Fruit fly (Drosophila melanogaster) whole organism, adult: ENCODE results near the gene CG3655.

Source experiments
- CG11617 ChIP-seq: fragments of 200-800 bp; sonication (Bioruptor generic); optimal IDR thresholded peaks from 2 replicates; lab custom pipeline; 2017; ENCODE audit warnings: mild to moderate bottlenecking, missing biosample characterization, missing genetic modification reagents, missing genetic modification characterization
- CG12768 ChIP-seq: fragments of 200-800 bp; sonication (Bioruptor generic); optimal IDR thresholded peaks from 2 replicates; lab custom pipeline; 2017; ENCODE audit warnings: missing biosample characterization, missing genetic modification characterization, mild to moderate bottlenecking, moderate library complexity, missing genetic modification reagents
- CG14711 ChIP-seq: fragments of 200-800 bp; sonication (Bioruptor generic); optimal IDR thresholded peaks from 2 replicates; lab custom pipeline; 2018; ENCODE audit warnings: missing biosample characterization, mild to moderate bottlenecking, missing genetic modification characterization, moderate library complexity
- CG1620 ChIP-seq: fragments of 200-800 bp; sonication (Bioruptor generic); optimal IDR thresholded peaks from 2 replicates; lab custom pipeline; 2016; ENCODE audit warnings: missing biosample characterization, missing genetic modification characterization
- CG33017 ChIP-seq: fragments of 200-800 bp; sonication (Bioruptor generic); optimal IDR thresholded peaks from 2 replicates; lab custom pipeline; 2018; ENCODE audit warnings: missing biosample characterization, mild to moderate bottlenecking, missing genetic modification characterization, moderate library complexity
- CG5204 ChIP-seq: fragments of 200-800 bp; sonication (Bioruptor generic); optimal IDR thresholded peaks from 2 replicates; lab custom pipeline; 2016; ENCODE audit warnings: missing biosample characterization, missing genetic modification characterization
- CG7045 ChIP-seq: fragments of 200-800 bp; sonication (Bioruptor generic); optimal IDR thresholded peaks from 2 replicates; lab custom pipeline; 2017; ENCODE audit warnings: missing biosample characterization, mild to moderate bottlenecking, missing genetic modification characterization
- CG7101 ChIP-seq: fragments of 200-800 bp; sonication (Bioruptor generic); optimal IDR thresholded peaks from 2 replicates; lab custom pipeline; 2018; ENCODE audit warnings: missing biosample characterization, mild to moderate bottlenecking, missing genetic modification characterization, moderate library complexity
- Clk ChIP-seq: fragments of 200-800 bp; sonication (Bioruptor generic); optimal IDR thresholded peaks from 2 replicates; lab custom pipeline; 2017; ENCODE audit warnings: missing biosample characterization, missing genetic modification characterization
- Crg-1 ChIP-seq: fragments of 200-800 bp; sonication (Bioruptor generic); optimal IDR thresholded peaks from 2 replicates; lab custom pipeline; 2016; ENCODE audit warnings: missing biosample characterization, missing genetic modification characterization
- Hr96 ChIP-seq: fragments of 200-800 bp; sonication (Bioruptor generic); optimal IDR thresholded peaks from 2 replicates; lab custom pipeline; 2016; ENCODE audit warnings: missing biosample characterization, missing genetic modification characterization
- Mnt ChIP-seq: fragments of 200-800 bp; sonication (Bioruptor generic); optimal IDR thresholded peaks from 2 replicates; lab custom pipeline; 2016; ENCODE audit warnings: missing biosample characterization, mild to moderate bottlenecking, missing genetic modification characterization
- bab1 ChIP-seq: fragments of 200-800 bp; sonication (Bioruptor generic); optimal IDR thresholded peaks from 3 replicates; lab custom pipeline; 2019; ENCODE audit warnings: missing biosample characterization, mild to moderate bottlenecking, missing genetic modification characterization, moderate library complexity
- cic ChIP-seq: fragments of 200-800 bp; sonication (Bioruptor generic); optimal IDR thresholded peaks from 2 replicates; lab custom pipeline; 2017; ENCODE audit warnings: missing biosample characterization, mild to moderate bottlenecking, missing genetic modification characterization, moderate library complexity
- cnc ChIP-seq, 2 experiments: fragments of >200 bp; optimal IDR thresholded peaks; 2 replicates each; lab custom pipeline; 2017
- kay ChIP-seq: fragments of 200-800 bp; sonication (Bioruptor generic); peaks from one replicate; lab custom pipeline; 2016; ENCODE audit warnings: missing biosample characterization, missing genetic modification characterization, borderline replicate concordance
- ovo ChIP-seq: fragments of 200-800 bp; sonication (Bioruptor generic); optimal IDR thresholded peaks from 2 replicates; lab custom pipeline; 2016; ENCODE audit warnings: missing biosample characterization, missing genetic modification characterization
- pad ChIP-seq: fragments of 200-800 bp; sonication (Bioruptor generic); optimal IDR thresholded peaks from 3 replicates; lab custom pipeline; 2017; ENCODE audit warnings: missing biosample characterization, missing genetic modification characterization, mild to moderate bottlenecking, moderate library complexity, missing genetic modification reagents
- tj ChIP-seq: fragments of 200-800 bp; sonication (Bioruptor generic); optimal IDR thresholded peaks from 3 replicates; lab custom pipeline; 2017; ENCODE audit warnings: missing biosample characterization, mild to moderate bottlenecking, missing genetic modification characterization, moderate library complexity
- toe ChIP-seq: fragments of 200-800 bp; sonication (Bioruptor generic); optimal IDR thresholded peaks from 2 replicates; lab custom pipeline; 2016; ENCODE audit warnings: missing biosample characterization, missing genetic modification characterization

Gene CG3655

dm6 chrX:1050617-1051250 is 84.0 kb downstream of the CG3655 start:
- no peak for TF ChIP-seq CG5204 (GFP tag; lab: Kevin White, UChicago)
- TF ChIP-seq CG12768 (GFP tag; lab: Kevin White, UChicago), result no peak
- no peak for TF ChIP-seq tj (GFP tag; lab: Kevin White, UChicago)
- TF ChIP-seq CG7045 (GFP tag; lab: Kevin White, UChicago), result no peak
- no peak for TF ChIP-seq bab1 (GFP tag; lab: Kevin White, UChicago)

- TF ChIP-seq cnc (optimal IDR thresholded peaks at IDR 0.05; lab: Kevin White, UChicago), result no peak
- no peak for TF ChIP-seq CG12768 (GFP tag; lab: Kevin White, UChicago)
- TF ChIP-seq CG33017 (tag; lab: Kevin White, UChicago), result no peak
- TF ChIP-seq Hr96 (GFP tag; lab: Kevin White, UChicago), result no peak
- no peak for TF ChIP-seq tj (GFP tag; lab: Kevin White, UChicago)
- no peak for TF ChIP-seq CG7045 (GFP tag; lab: Kevin White, UChicago)
- no peak for TF ChIP-seq CG1620 (GFP tag; lab: Kevin White, UChicago)
- TF ChIP-seq CG11617 (GFP tag; lab: Kevin White, UChicago), result no peak
- no peak for TF ChIP-seq toe (GFP tag; lab: Kevin White, UChicago)
- no peak for TF ChIP-seq cic
- no peak for TF ChIP-seq CG14711 (tag; lab: Kevin White, UChicago)
- no peak for TF ChIP-seq kay (GFP tag; lab: Kevin White, UChicago)
- no peak for TF ChIP-seq CG5204 (GFP tag; lab: Kevin White, UChicago)
- TF ChIP-seq pad (GFP tag; lab: Kevin White, UChicago), result no peak
- no peak for TF ChIP-seq Mnt (GFP tag; lab: Kevin White, UChicago)
- no peak for TF ChIP-seq CG7101 (tag; lab: Kevin White, UChicago)
- no peak for TF ChIP-seq Clk (GFP tag; lab: Kevin White, UChicago)
- TF ChIP-seq bab1 (GFP tag; lab: Kevin White, UChicago), result no peak
Measured at dm6 chrX:1047695-1048094, 87.0 kb downstream of the CG3655 start.

- TF ChIP-seq CG14711 (tag; lab: Kevin White, UChicago), result no peak
- no peak for TF ChIP-seq CG33017 (tag; lab: Kevin White, UChicago)
- TF ChIP-seq Mnt (GFP tag; lab: Kevin White, UChicago), result no peak
- no peak for TF ChIP-seq CG7045 (GFP tag; lab: Kevin White, UChicago)
Measured at dm6 chrX:1045924-1046323, 88.8 kb downstream of the CG3655 start, which contains the start of gene CG42259. Gene CG42259, plus strand, starts transcription at chrX:1046224.

- no peak for TF ChIP-seq CG12768 (GFP tag; lab: Kevin White, UChicago)
- TF ChIP-seq CG14711 (tag; lab: Kevin White, UChicago), result no peak
- TF ChIP-seq kay (GFP tag; lab: Kevin White, UChicago), result no peak
- TF ChIP-seq Crg-1 (GFP tag; lab: Kevin White, UChicago), result peak; percentile 35
- no peak for TF ChIP-seq cic
- TF ChIP-seq CG5204 (GFP tag; lab: Kevin White, UChicago), result no peak
- peak; percentile 15 for TF ChIP-seq Mnt (GFP tag; lab: Kevin White, UChicago)
- peak; percentile 32 for TF ChIP-seq pad (GFP tag; lab: Kevin White, UChicago)
- no peak for TF ChIP-seq Clk (GFP tag; lab: Kevin White, UChicago)
- no peak for TF ChIP-seq CG1620 (GFP tag; lab: Kevin White, UChicago)
- TF ChIP-seq bab1 (GFP tag; lab: Kevin White, UChicago), result no peak
- TF ChIP-seq CG11617 (GFP tag; lab: Kevin White, UChicago), result no peak
- TF ChIP-seq CG33017 (tag; lab: Kevin White, UChicago), result no peak
- no peak for TF ChIP-seq CG7045 (GFP tag; lab: Kevin White, UChicago)
- peak; percentile 83 for TF ChIP-seq ovo (GFP tag; lab: Kevin White, UChicago)
- no peak for TF ChIP-seq Hr96 (GFP tag; lab: Kevin White, UChicago)
- TF ChIP-seq CG7101 (tag; lab: Kevin White, UChicago), result peak; percentile 21
- TF ChIP-seq toe (GFP tag; lab: Kevin White, UChicago), result no peak
- TF ChIP-seq tj (GFP tag; lab: Kevin White, UChicago), result no peak
- no peak for TF ChIP-seq cnc (optimal IDR thresholded peaks at IDR 0.05; lab: Kevin White, UChicago)
Measured at dm6 chrX:1041407-1042038, 93.2 kb downstream of the CG3655 start.

dm6 chrX:1033066-1033465 is 101.6 kb downstream of the CG3655 start:
- TF ChIP-seq ovo (GFP tag; lab: Kevin White, UChicago) (peak; percentile 43), Mnt (GFP tag; lab: Kevin White, UChicago) (peak; percentile 54), Crg-1 (GFP tag; lab: Kevin White, UChicago) (peak; percentile 38), cnc (optimal IDR thresholded peaks at IDR 0.05; lab: Kevin White, UChicago) (no peak), bab1 (GFP tag; lab: Kevin White, UChicago) (peak; percentile 78), CG12768 (GFP tag; lab: Kevin White, UChicago) (no peak), toe (GFP tag; lab: Kevin White, UChicago) (peak; percentile 45), CG5204 (GFP tag; lab: Kevin White, UChicago) (no peak), pad (GFP tag; lab: Kevin White, UChicago) (peak; percentile 7), CG7101 (tag; lab: Kevin White, UChicago) (peak; percentile 20), CG11617 (GFP tag; lab: Kevin White, UChicago) (no peak), CG33017 (tag; lab: Kevin White, UChicago) (no peak), tj (GFP tag; lab: Kevin White, UChicago) (no peak), CG1620 (GFP tag; lab: Kevin White, UChicago) (peak; percentile 63), kay (GFP tag; lab: Kevin White, UChicago) (no peak), Hr96 (GFP tag; lab: Kevin White, UChicago) (peak; percentile 49)
